Worm (Caenorhabditis elegans) whole organism, L3 larva: ENCODE measurements around the gene nhr-27.

ENCODE experiments used
- R02D3.7 ChIP-seq: fragments of 150-350 bp; optimal IDR thresholded peaks from 2 replicates; lab custom pipeline; 2014; ENCODE audit warnings: missing biosample characterization, missing genetic modification characterization
- ama-1 ChIP-seq: fragments of 150-350 bp; optimal IDR thresholded peaks from 2 replicates; lab custom pipeline; 2018
- ceh-28 ChIP-seq: fragments of 150-350 bp; optimal IDR thresholded peaks from 2 replicates; lab custom pipeline; 2014; ENCODE audit warnings: missing biosample characterization, missing genetic modification reagents, missing genetic modification characterization
- ceh-82 ChIP-seq: fragments of 150-350 bp; optimal IDR thresholded peaks from 2 replicates; lab custom pipeline; 2014; ENCODE audit warnings: missing biosample characterization, missing genetic modification characterization
- egl-27 ChIP-seq: sonication (generic microtip); optimal IDR thresholded peaks from 4 replicates; lab custom pipeline; 2017; ENCODE audit warnings: missing biosample characterization, missing genetic modification reagents, missing genetic modification characterization
- fkh-2 ChIP-seq: fragments of 150-350 bp; optimal IDR thresholded peaks from 2 replicates; lab custom pipeline; 2014; ENCODE audit warnings: missing biosample characterization, missing genetic modification reagents, missing genetic modification characterization
- fos-1 ChIP-seq: fragments of 150-350 bp; optimal IDR thresholded peaks from 2 replicates; lab custom pipeline; 2014; ENCODE audit warnings: missing biosample characterization, missing genetic modification characterization
- lin-39 ChIP-seq: fragments of 150-350 bp; optimal IDR thresholded peaks from 2 replicates; lab custom pipeline; 2018; ENCODE audit warnings: missing biosample characterization, missing genetic modification reagents, missing genetic modification characterization
- nhr-12 ChIP-seq: fragments of 150-350 bp; optimal IDR thresholded peaks from 2 replicates; lab custom pipeline; 2014; ENCODE audit warnings: missing biosample characterization, missing genetic modification characterization
- nhr-76 ChIP-seq: fragments of 150-350 bp; sonication (generic microtip); optimal IDR thresholded peaks from 5 replicates; lab custom pipeline; 2014; ENCODE audit warnings: missing biosample characterization, missing genetic modification characterization
- nhr-77 ChIP-seq: fragments of 150-350 bp; optimal IDR thresholded peaks from 2 replicates; lab custom pipeline; 2014; ENCODE audit warnings: missing biosample characterization, missing genetic modification characterization
- pha-4 ChIP-seq: fragments of 150-350 bp; optimal IDR thresholded peaks from 2 replicates; lab custom pipeline; 2014; ENCODE audit warnings: missing biosample characterization, missing genetic modification reagents, missing genetic modification characterization
- ztf-4 ChIP-seq: fragments of 150-350 bp; optimal IDR thresholded peaks from 2 replicates; lab custom pipeline; 2014; ENCODE audit warnings: missing biosample characterization, missing genetic modification characterization

- no peak for TF ChIP-seq fkh-2
- no peak for TF ChIP-seq R02D3.7
- no peak for TF ChIP-seq fos-1 (tag; lab: Kevin White, UChicago)
- TF ChIP-seq ceh-28 (tag; lab: Kevin White, UChicago) = no peak
- TF ChIP-seq ztf-4 (tag; lab: Kevin White, UChicago) = no peak
- TF ChIP-seq nhr-77 (tag; lab: Kevin White, UChicago) = no peak
- no peak for TF ChIP-seq lin-39
- TF ChIP-seq egl-27 (tag; lab: Kevin White, UChicago) = no peak
- no peak for TF ChIP-seq pha-4 (tag; lab: Kevin White, UChicago)
- no peak for TF ChIP-seq ama-1
- TF ChIP-seq nhr-76 (tag; lab: Kevin White, UChicago) = no peak
- no peak for TF ChIP-seq ceh-82 (tag; lab: Kevin White, UChicago)
- no peak for TF ChIP-seq nhr-12 (tag; lab: Kevin White, UChicago)
Observed at ce11 chrX:12793075-12793474, 15.0 kb downstream of the nhr-27 start.
